Fruit fly (Drosophila melanogaster) whole organism, embryonic: ENCODE measurements around the gene CG13482.

Experiments
- ATbp ChIP-seq: fragments of 200-800 bp; sonication (Bioruptor generic); optimal IDR thresholded peaks from 2 replicates; lab custom pipeline; 2017; ENCODE audit warnings: missing biosample characterization, mild to moderate bottlenecking, missing genetic modification characterization, missing genetic modification reagents
- Atf3 ChIP-seq: fragments of 200-800 bp; sonication (Bioruptor generic); optimal IDR thresholded peaks from 3 replicates; lab custom pipeline; 2016; ENCODE audit warnings: missing biosample characterization, missing genetic modification characterization
- BtbVII ChIP-seq: fragments of 200-800 bp; sonication (Bioruptor generic); optimal IDR thresholded peaks from 3 replicates; lab custom pipeline; 2017; ENCODE audit warnings: missing biosample characterization, mild to moderate bottlenecking, missing genetic modification characterization
- CG10321 ChIP-seq: fragments of 200-800 bp; sonication (Bioruptor generic); IDR thresholded peaks from 2 replicates; pipeline ENCODE4 v1.3.6; 2022; ENCODE audit warnings: missing biosample characterization, missing genetic modification characterization
- CG10366 ChIP-seq: fragments of 200-800 bp; sonication (Bioruptor generic); IDR thresholded peaks from 2 replicates; pipeline ENCODE4 v1.3.6; 2022; ENCODE audit warnings: missing biosample characterization, missing genetic modification characterization
- CG10431 ChIP-seq: fragments of 200-800 bp; sonication (Bioruptor generic); optimal IDR thresholded peaks from 3 replicates; lab custom pipeline; 2018; ENCODE audit warnings: missing biosample characterization, mild to moderate bottlenecking, missing genetic modification characterization
- CG11093 ChIP-seq: fragments of 200-800 bp; sonication (Bioruptor generic); IDR thresholded peaks from 3 replicates; pipeline ENCODE4 v1.3.6; 2022; ENCODE audit warnings: missing biosample characterization, missing genetic modification characterization
- CG11560 ChIP-seq: fragments of 200-800 bp; sonication (Bioruptor generic); IDR thresholded peaks from 3 replicates; pipeline ENCODE4 v1.3.6; 2022; ENCODE audit warnings: missing biosample characterization, missing genetic modification characterization
- CG13775 ChIP-seq: fragments of 200-800 bp; sonication (Bioruptor generic); optimal IDR thresholded peaks from 3 replicates; lab custom pipeline; 2017; ENCODE audit warnings: missing biosample characterization, mild to moderate bottlenecking, missing genetic modification characterization
- CG1602 ChIP-seq: fragments of 200-800 bp; sonication (Bioruptor generic); optimal IDR thresholded peaks from 3 replicates; lab custom pipeline; 2016; ENCODE audit warnings: missing biosample characterization, missing genetic modification characterization
- CG16779 ChIP-seq: fragments of 200-800 bp; sonication (Bioruptor generic); IDR thresholded peaks from 2 replicates; pipeline ENCODE4 v1.3.6; 2022; ENCODE audit warnings: missing biosample characterization, missing genetic modification characterization
- CG18599 ChIP-seq: fragments of 200-800 bp; sonication (Bioruptor generic); optimal IDR thresholded peaks from 3 replicates; lab custom pipeline; 2017; ENCODE audit warnings: missing biosample characterization, missing genetic modification characterization, mild to moderate bottlenecking, moderate library complexity, missing genetic modification reagents
- CG3281 ChIP-seq: fragments of 200-800 bp; sonication (Bioruptor generic); optimal IDR thresholded peaks from 3 replicates; lab custom pipeline; 2017; ENCODE audit warnings: missing biosample characterization, mild to moderate bottlenecking, missing genetic modification characterization
- CG33213 ChIP-seq: fragments of 200-800 bp; sonication (Bioruptor generic); optimal IDR thresholded peaks from 3 replicates; lab custom pipeline; 2016; ENCODE audit warnings: missing biosample characterization, missing genetic modification characterization
- CG4360 ChIP-seq: fragments of 200-800 bp; sonication (Bioruptor generic); IDR thresholded peaks from 2 replicates; pipeline ENCODE4 v1.3.6; 2022; ENCODE audit warnings: missing biosample characterization, missing genetic modification characterization
- CG4707 ChIP-seq: fragments of 200-800 bp; sonication (Bioruptor generic); optimal IDR thresholded peaks from 2 replicates; lab custom pipeline; 2018; ENCODE audit warnings: missing biosample characterization, mild to moderate bottlenecking, missing genetic modification characterization, moderate library complexity
- CG6683 ChIP-seq: fragments of 200-800 bp; sonication (Bioruptor generic); optimal IDR thresholded peaks from 2 replicates; lab custom pipeline; 2017; ENCODE audit warnings: missing biosample characterization, mild to moderate bottlenecking, missing genetic modification characterization, missing genetic modification reagents
- CG7745 ChIP-seq: fragments of 200-800 bp; sonication (Bioruptor generic); optimal IDR thresholded peaks from 2 replicates; lab custom pipeline; 2018; ENCODE audit warnings: missing biosample characterization, mild to moderate bottlenecking, missing genetic modification characterization, moderate library complexity
- CG8924 ChIP-seq: fragments of 200-800 bp; optimal IDR thresholded peaks from 3 replicates; lab custom pipeline; 2019; ENCODE audit warnings: missing biosample characterization, mild to moderate bottlenecking, missing genetic modification characterization, moderate library complexity
- CG8944 ChIP-seq: fragments of 200-800 bp; sonication (Bioruptor generic); optimal IDR thresholded peaks from 3 replicates; lab custom pipeline; 2016; ENCODE audit warnings: missing biosample characterization, missing genetic modification characterization
- CG9797 ChIP-seq: fragments of 200-800 bp; sonication (Bioruptor generic); optimal IDR thresholded peaks from 3 replicates; lab custom pipeline; 2018; ENCODE audit warnings: missing biosample characterization, mild to moderate bottlenecking, missing genetic modification characterization
- CHES-1-like ChIP-seq: fragments of 200-800 bp; sonication (Bioruptor generic); optimal IDR thresholded peaks from 2 replicates; lab custom pipeline; 2016; ENCODE audit warnings: missing biosample characterization, missing genetic modification characterization
- D19A ChIP-seq: fragments of 200-800 bp; optimal IDR thresholded peaks from 3 replicates; lab custom pipeline; 2019; ENCODE audit warnings: missing biosample characterization, mild to moderate bottlenecking, missing genetic modification characterization, moderate library complexity
- Doc3 ChIP-seq: fragments of 200-800 bp; sonication (Bioruptor generic); IDR thresholded peaks from 3 replicates; pipeline ENCODE4 v1.3.6; 2022; ENCODE audit warnings: missing biosample characterization, missing genetic modification characterization; ENCODE audit not compliant: partially characterized antibody
- Fer2 ChIP-seq: fragments of 200-800 bp; sonication (Bioruptor generic); optimal IDR thresholded peaks from 2 replicates; lab custom pipeline; 2018; ENCODE audit warnings: missing biosample characterization, mild to moderate bottlenecking, missing genetic modification characterization, moderate library complexity
- H2.0 ChIP-seq: fragments of 200-800 bp; sonication (Bioruptor generic); IDR thresholded peaks from 2 replicates; pipeline ENCODE4 v1.3.6; 2022; ENCODE audit warnings: missing biosample characterization, missing genetic modification characterization
- Lpt ChIP-seq: fragments of >200 bp; optimal IDR thresholded peaks from 2 replicates; lab custom pipeline; 2018; ENCODE audit warnings: missing biosample characterization, missing genetic modification characterization
- Poxn ChIP-seq: fragments of 200-800 bp; sonication (Bioruptor generic); IDR thresholded peaks from 2 replicates; pipeline ENCODE4 v1.3.6; 2022; ENCODE audit warnings: missing biosample characterization, missing genetic modification characterization
- Sry-δ ChIP-seq: fragments of 200-800 bp; sonication (Bioruptor generic); optimal IDR thresholded peaks from 2 replicates; lab custom pipeline; 2016; ENCODE audit warnings: missing biosample characterization, missing genetic modification characterization
- ab ChIP-seq: fragments of 200-800 bp; sonication (Bioruptor generic); optimal IDR thresholded peaks from 2 replicates; lab custom pipeline; 2016; ENCODE audit warnings: missing biosample characterization, missing genetic modification characterization
- br ChIP-seq: fragments of >200 bp; optimal IDR thresholded peaks from 2 replicates; lab custom pipeline; 2017
- cas ChIP-seq: fragments of 200-800 bp; sonication (Bioruptor generic); IDR thresholded peaks from 2 replicates; pipeline ENCODE4 v1.3.6; 2022; ENCODE audit warnings: missing biosample characterization, missing genetic modification characterization
- cwo ChIP-seq: fragments of 200-800 bp; sonication (Bioruptor generic); optimal IDR thresholded peaks from 3 replicates; lab custom pipeline; 2017; ENCODE audit warnings: missing biosample characterization, missing genetic modification characterization, mild to moderate bottlenecking, moderate library complexity, missing genetic modification reagents
- dan ChIP-seq: fragments of 200-800 bp; sonication (Bioruptor generic); IDR thresholded peaks from 2 replicates; pipeline ENCODE4 v1.3.6; 2022; ENCODE audit warnings: missing biosample characterization, missing genetic modification characterization
- dmrt11E ChIP-seq: fragments of 200-800 bp; sonication (Bioruptor generic); optimal IDR thresholded peaks from 3 replicates; lab custom pipeline; 2018; ENCODE audit warnings: missing biosample characterization, mild to moderate bottlenecking, missing genetic modification characterization, moderate library complexity
- emc ChIP-seq: fragments of 200-800 bp; sonication (Bioruptor generic); optimal IDR thresholded peaks from 2 replicates; lab custom pipeline; 2016; ENCODE audit warnings: missing biosample characterization, missing genetic modification characterization
- fd3F ChIP-seq: fragments of 200-800 bp; sonication (Bioruptor generic); optimal IDR thresholded peaks from 2 replicates; lab custom pipeline; 2018; ENCODE audit warnings: missing biosample characterization, mild to moderate bottlenecking, missing genetic modification characterization, moderate library complexity
- fd96Cb ChIP-seq: fragments of 200-800 bp; sonication (Bioruptor generic); optimal IDR thresholded peaks from 2 replicates; lab custom pipeline; 2018; ENCODE audit warnings: missing biosample characterization, mild to moderate bottlenecking, missing genetic modification characterization, moderate library complexity
- gcm2 ChIP-seq: fragments of 200-800 bp; sonication (Bioruptor generic); optimal IDR thresholded peaks from 2 replicates; lab custom pipeline; 2016; ENCODE audit warnings: missing biosample characterization, missing genetic modification characterization
- jigr1 ChIP-seq: fragments of 200-800 bp; sonication (Bioruptor generic); IDR thresholded peaks from 3 replicates; pipeline ENCODE4 v1.3.6; 2022; ENCODE audit warnings: missing biosample characterization, missing genetic modification characterization
- jing ChIP-seq: fragments of 200-800 bp; sonication (Bioruptor generic); optimal IDR thresholded peaks from 2 replicates; lab custom pipeline; 2018; ENCODE audit warnings: missing biosample characterization, mild to moderate bottlenecking, missing genetic modification characterization
- ken ChIP-seq: fragments of 200-800 bp; sonication (Bioruptor generic); IDR thresholded peaks from 3 replicates; pipeline ENCODE4 v1.3.6; 2022; ENCODE audit warnings: missing biosample characterization, missing genetic modification characterization
- lab ChIP-seq: fragments of 200-800 bp; sonication (Bioruptor generic); optimal IDR thresholded peaks from 3 replicates; lab custom pipeline; 2017; ENCODE audit warnings: missing biosample characterization, missing genetic modification characterization, mild to moderate bottlenecking, moderate library complexity, missing genetic modification reagents
- lmd ChIP-seq: fragments of 200-800 bp; sonication (Bioruptor generic); IDR thresholded peaks from 2 replicates; pipeline ENCODE4 v1.3.6; 2022; ENCODE audit warnings: missing biosample characterization, missing genetic modification characterization
- nerfin-2 ChIP-seq: fragments of 200-800 bp; sonication (Bioruptor generic); IDR thresholded peaks from 2 replicates; pipeline ENCODE4 v1.3.6; 2022; ENCODE audit warnings: missing biosample characterization, missing genetic modification characterization; ENCODE audit not compliant: partially characterized antibody
- sima ChIP-seq: fragments of 200-800 bp; sonication (Bioruptor generic); optimal IDR thresholded peaks from 2 replicates; lab custom pipeline; 2016; ENCODE audit warnings: missing biosample characterization, missing genetic modification characterization
- sob ChIP-seq: fragments of 200-800 bp; sonication (Bioruptor generic); IDR thresholded peaks from 2 replicates; pipeline ENCODE4 v1.3.6; 2022; ENCODE audit warnings: missing biosample characterization, missing genetic modification characterization
- stwl ChIP-seq: fragments of 200-800 bp; sonication (Bioruptor generic); optimal IDR thresholded peaks from 3 replicates; lab custom pipeline; 2018; ENCODE audit warnings: missing biosample characterization, mild to moderate bottlenecking, missing genetic modification characterization, moderate library complexity
- trh ChIP-seq: fragments of 200-800 bp; sonication (Bioruptor generic); optimal IDR thresholded peaks from 2 replicates; lab custom pipeline; 2016; ENCODE audit warnings: missing biosample characterization, missing genetic modification characterization
- zfh1 ChIP-seq: fragments of 200-800 bp; sonication (Bioruptor generic); IDR thresholded peaks from 3 replicates; pipeline ENCODE4 v1.3.6; 2022; ENCODE audit warnings: missing biosample characterization, missing genetic modification characterization

Gene CG13482

dm6 chr3L:14359815-14360719 lies 30.9 kb downstream of the CG13482 start (continued):
- no peak for TF ChIP-seq dan (GFP tag; lab: Robert Waterston, UW)
- TF ChIP-seq emc (GFP tag; lab: Kevin White, UChicago), result no peak
- TF ChIP-seq ab (GFP tag; lab: Kevin White, UChicago), result no peak
- TF ChIP-seq CG4360, result no peak
- no peak for TF ChIP-seq fd3F
- TF ChIP-seq cwo (GFP tag; lab: Kevin White, UChicago), result no peak
- no peak for TF ChIP-seq CHES-1-like (GFP tag; lab: Kevin White, UChicago)
- TF ChIP-seq CG8944, result no peak
- no peak for TF ChIP-seq trh (GFP tag; lab: Kevin White, UChicago)
- no peak for TF ChIP-seq jing (GFP tag; lab: Kevin White, UChicago)
- TF ChIP-seq CG3281, result no peak
- no peak for TF ChIP-seq CG33213 (GFP tag; lab: Kevin White, UChicago)
- TF ChIP-seq lmd (GFP tag; lab: Robert Waterston, UW), result 0 out of 2 replicates have a peak, but pooled peaks have one; percentile 19
- no peak for TF ChIP-seq CG11093 (GFP tag; lab: Robert Waterston, UW)
- TF ChIP-seq gcm2 (GFP tag; lab: Kevin White, UChicago), result no peak
- TF ChIP-seq Sry-δ, result no peak
- TF ChIP-seq CG4707 (GFP tag; lab: Kevin White, UChicago), result no peak
- TF ChIP-seq jigr1 (GFP tag; lab: Robert Waterston, UW), result no peak
- no peak for TF ChIP-seq zfh1 (GFP tag; lab: Robert Waterston, UW)
- TF ChIP-seq Doc3 (GFP tag; lab: Robert Waterston, UW), result no peak
- no peak for TF ChIP-seq Poxn (GFP tag; lab: Robert Waterston, UW)
- no peak for TF ChIP-seq br (lab: Kevin White, UChicago)
- TF ChIP-seq CG18599 (GFP tag; lab: Kevin White, UChicago), result peak; percentile 53
- no peak for TF ChIP-seq H2.0 (GFP tag; lab: Robert Waterston, UW)
- TF ChIP-seq BtbVII (GFP tag; lab: Kevin White, UChicago), result no peak
- TF ChIP-seq lab (GFP tag; lab: Kevin White, UChicago), result peak; percentile 39
- TF ChIP-seq CG16779 (GFP tag; lab: Robert Waterston, UW), result 0 out of 2 replicates have a peak, but pooled peaks have one; percentile 24
- TF ChIP-seq fd96Cb (tag; lab: Kevin White, UChicago), result peak; percentile 27
- TF ChIP-seq CG6683 (GFP tag; lab: Kevin White, UChicago), result no peak
- TF ChIP-seq CG1602 (GFP tag; lab: Kevin White, UChicago), result no peak
- no peak for TF ChIP-seq sima
- no peak for TF ChIP-seq cas (GFP tag; lab: Robert Waterston, UW)
- no peak for TF ChIP-seq dmrt11E (tag; lab: Kevin White, UChicago)
- no peak for TF ChIP-seq CG7745 (tag; lab: Kevin White, UChicago)
- TF ChIP-seq CG11560 (tag; lab: Robert Waterston, UW), result no peak
- no peak for TF ChIP-seq CG8924 (tag; lab: Kevin White, UChicago)
- TF ChIP-seq D19A (tag; lab: Kevin White, UChicago), result peak; percentile 45
- no peak for TF ChIP-seq CG9797 (GFP tag; lab: Kevin White, UChicago)
- TF ChIP-seq sob (GFP tag; lab: Robert Waterston, UW), result no peak
- peak; percentile 8 for TF ChIP-seq stwl
- no peak for TF ChIP-seq CG10321 (GFP tag; lab: Robert Waterston, UW)
- TF ChIP-seq CG13775, result no peak
- no peak for TF ChIP-seq nerfin-2 (GFP tag; lab: Robert Waterston, UW)
- no peak for TF ChIP-seq CG10431 (GFP tag; lab: Kevin White, UChicago)
- no peak for TF ChIP-seq ATbp (GFP tag; lab: Kevin White, UChicago)
- TF ChIP-seq CG10366 (GFP tag; lab: Robert Waterston, UW), result no peak
- TF ChIP-seq Atf3 (GFP tag; lab: Kevin White, UChicago), result no peak
- no peak for TF ChIP-seq Fer2 (tag; lab: Kevin White, UChicago)
- TF ChIP-seq ken (GFP tag; lab: Robert Waterston, UW), result peak; percentile 44; the same call in 1 of the 3 replicates
- TF ChIP-seq Lpt (GFP tag; lab: Kevin White, UChicago), result no peak
